Worm (Caenorhabditis elegans) whole organism, L1 larva: Measurements from ENCODE around the gene Y37H2A.1.
"Not testable (repeated sequence)": the region's sequence is repeated elsewhere in the genome, so short reads cannot be mapped to it uniquely, and the experiment has no call there.

Experiments
- C16A3.4 ChIP-seq: fragments of 150-350 bp; optimal IDR thresholded peaks from 2 replicates; lab custom pipeline; 2014; ENCODE audit warnings: missing biosample characterization, missing genetic modification characterization
- aha-1 ChIP-seq: fragments of 150-350 bp; optimal IDR thresholded peaks from 2 replicates; lab custom pipeline; 2014; ENCODE audit warnings: missing biosample characterization, missing genetic modification characterization
- aly-2 ChIP-seq: fragments of 150-350 bp; optimal IDR thresholded peaks from 2 replicates; lab custom pipeline; 2014; ENCODE audit warnings: missing biosample characterization, missing genetic modification characterization
- ama-1 ChIP-seq: fragments of 150-350 bp; optimal IDR thresholded peaks from 2 replicates; lab custom pipeline; 2014
- blmp-1 ChIP-seq: fragments of 150-350 bp; optimal IDR thresholded peaks from 2 replicates; lab custom pipeline; 2014; ENCODE audit warnings: missing biosample characterization, missing genetic modification characterization
- ceh-63 ChIP-seq: fragments of 200-800 bp; sonication (Bioruptor generic); optimal IDR thresholded peaks from 2 replicates; lab custom pipeline; 2018; ENCODE audit warnings: mild to moderate bottlenecking, missing genetic modification characterization, missing compliant biosample characterization
- ceh-82 ChIP-seq, 3 experiments: fragments of 150-350 bp in 1 of 3; sonication (generic microtip) in 2 of 3; optimal IDR thresholded peaks; 2 replicates each; lab custom pipeline; 2014 to 2017; ENCODE audit warnings: missing biosample characterization in 3 of 3, missing genetic modification characterization in 3 of 3
- ceh-88 ChIP-seq: fragments of 200-800 bp; sonication (Bioruptor generic); IDR thresholded peaks from 2 replicates; pipeline ENCODE4 v1.3.6; 2022; ENCODE audit warnings: missing genetic modification characterization, missing compliant biosample characterization
- ces-1 ChIP-seq: fragments of 150-350 bp; optimal IDR thresholded peaks from 2 replicates; lab custom pipeline; 2014; ENCODE audit warnings: missing biosample characterization, missing genetic modification reagents, missing genetic modification characterization
- dpl-1 ChIP-seq, 3 experiments: fragments of 150-350 bp in 2 of 3; sonication (generic microtip) in 1 of 3; optimal IDR thresholded peaks; 2 replicates each; lab custom pipeline; 2014 to 2017; ENCODE audit warnings: missing biosample characterization in 3 of 3, missing genetic modification characterization in 3 of 3, missing genetic modification reagents in 3 of 3
- efl-1 ChIP-seq, 4 experiments: fragments of 150-350 bp; optimal IDR thresholded peaks in 3 of 4; peaks in 1 of 4; 1 replicate in 1 of 4; 2 replicates in 3 of 4; lab custom pipeline; 2014; ENCODE audit warnings: missing biosample characterization in 2 of 4, missing genetic modification characterization in 2 of 4, missing genetic modification reagents in 2 of 4
- efl-3 ChIP-seq: fragments of 200-800 bp; sonication (Bioruptor generic); optimal IDR thresholded peaks from 2 replicates; lab custom pipeline; 2018; ENCODE audit warnings: mild to moderate bottlenecking, missing genetic modification characterization, missing compliant biosample characterization
- egl-13 ChIP-seq: sonication (generic microtip); optimal IDR thresholded peaks from 2 replicates; lab custom pipeline; 2016; ENCODE audit warnings: missing genotype, missing genetic modification reagents, missing genetic modification characterization, missing compliant biosample characterization
- egl-27 ChIP-seq, 2 experiments: fragments of 150-350 bp in 1 of 2; sonication (generic microtip); optimal IDR thresholded peaks; 3 replicates each; lab custom pipeline; 2017 to 2018; ENCODE audit warnings: missing biosample characterization in 2 of 2, missing genetic modification characterization in 2 of 2, missing genetic modification reagents in 2 of 2
- ets-5 ChIP-seq: fragments of 200-800 bp; sonication (Bioruptor generic); IDR thresholded peaks from 2 replicates; pipeline ENCODE4 v1.3.6; 2022; ENCODE audit warnings: missing genetic modification characterization, missing compliant biosample characterization
- fkh-10 ChIP-seq: sonication (generic microtip); optimal IDR thresholded peaks from 2 replicates; lab custom pipeline; 2017; ENCODE audit warnings: missing biosample characterization, missing genetic modification reagents, missing genetic modification characterization
- grh-1 ChIP-seq: fragments of 200-800 bp; sonication (Bioruptor generic); IDR thresholded peaks from 2 replicates; pipeline ENCODE4 v1.3.6; 2022; ENCODE audit warnings: missing genetic modification reagents, missing genetic modification characterization, missing compliant biosample characterization
- hpl-2 ChIP-seq: fragments of 150-350 bp; optimal IDR thresholded peaks from 2 replicates; lab custom pipeline; 2014; ENCODE audit warnings: missing biosample characterization, missing genetic modification reagents, missing genetic modification characterization
- irx-1 ChIP-seq: sonication (generic microtip); optimal IDR thresholded peaks from 2 replicates; lab custom pipeline; 2016; ENCODE audit warnings: missing genetic modification characterization, missing compliant biosample characterization
- jun-1 ChIP-seq: fragments of 150-350 bp; optimal IDR thresholded peaks from 2 replicates; lab custom pipeline; 2014; ENCODE audit warnings: missing biosample characterization, missing genetic modification reagents, missing genetic modification characterization
- lin-14 ChIP-seq: fragments of 200-800 bp; sonication (Bioruptor generic); optimal IDR thresholded peaks from 2 replicates; lab custom pipeline; 2018; ENCODE audit warnings: mild to moderate bottlenecking, missing genetic modification characterization, moderate library complexity, missing compliant biosample characterization
- lin-15B ChIP-seq: fragments of 150-350 bp; sonication (generic microtip); optimal IDR thresholded peaks from 3 replicates; lab custom pipeline; 2014; ENCODE audit warnings: missing biosample characterization, missing genetic modification characterization
- lin-39 ChIP-seq: fragments of 150-350 bp; optimal IDR thresholded peaks from 2 replicates; lab custom pipeline; 2014; ENCODE audit warnings: missing biosample characterization, missing genetic modification reagents, missing genetic modification characterization
- mdl-1 ChIP-seq, 2 experiments: fragments of 150-350 bp; optimal IDR thresholded peaks; 2 replicates each; lab custom pipeline; 2014 to 2017; ENCODE audit warnings: missing biosample characterization in 2 of 2, missing genetic modification characterization in 2 of 2, inconsistent platforms in 1 of 2
- nhr-12 ChIP-seq: sonication (generic microtip); optimal IDR thresholded peaks from 2 replicates; lab custom pipeline; 2017; ENCODE audit warnings: missing biosample characterization, missing genetic modification characterization
- nhr-19 ChIP-seq: fragments of 200-800 bp; sonication (Bioruptor generic); conservative IDR thresholded peaks from 2 replicates; pipeline ENCODE4 v1.3.6; 2022; ENCODE audit warnings: missing genetic modification characterization, missing compliant biosample characterization
- nhr-237 ChIP-seq: fragments of 150-350 bp; optimal IDR thresholded peaks from 2 replicates; lab custom pipeline; 2014; ENCODE audit warnings: missing biosample characterization, missing genetic modification characterization
- nhr-47 ChIP-seq: sonication (generic microtip); optimal IDR thresholded peaks from 2 replicates; lab custom pipeline; 2016; ENCODE audit warnings: mild to moderate bottlenecking, missing genetic modification characterization, moderate library complexity, missing compliant biosample characterization
- nhr-71 ChIP-seq: sonication (generic microtip); optimal IDR thresholded peaks from 2 replicates; lab custom pipeline; 2016; ENCODE audit warnings: mild to moderate bottlenecking, missing genetic modification characterization, moderate library complexity, missing compliant biosample characterization
- nhr-84 ChIP-seq: sonication (generic microtip); optimal IDR thresholded peaks from 2 replicates; lab custom pipeline; 2017; ENCODE audit warnings: missing biosample characterization, missing genetic modification characterization
- nhr-85 ChIP-seq: sonication (generic microtip); peaks from one replicate; lab custom pipeline; 2016; ENCODE audit warnings: missing genetic modification characterization, inconsistent platforms, missing compliant biosample characterization
- nhr-90 ChIP-seq: sonication (generic microtip); optimal IDR thresholded peaks from 2 replicates; lab custom pipeline; 2016; ENCODE audit warnings: mild to moderate bottlenecking, missing genetic modification characterization, missing compliant biosample characterization; ENCODE audit not compliant: poor library complexity
- pag-3 ChIP-seq: sonication (generic microtip); optimal IDR thresholded peaks from 2 replicates; lab custom pipeline; 2017; ENCODE audit warnings: missing genetic modification characterization, mild to moderate bottlenecking, missing compliant biosample characterization, antibody characterized with exemption, borderline replicate concordance; ENCODE audit not compliant: insufficient read depth
- rnt-1 ChIP-seq: sonication (generic microtip); optimal IDR thresholded peaks from 2 replicates; lab custom pipeline; 2016; ENCODE audit warnings: mild to moderate bottlenecking, missing genetic modification characterization, moderate library complexity, missing compliant biosample characterization
- skn-1 ChIP-seq: fragments of 150-350 bp; optimal IDR thresholded peaks from 2 replicates; lab custom pipeline; 2014; ENCODE audit warnings: missing biosample characterization, missing genetic modification characterization
- snpc-4 ChIP-seq: fragments of 150-350 bp; optimal IDR thresholded peaks from 2 replicates; lab custom pipeline; 2014; ENCODE audit warnings: missing biosample characterization, missing genetic modification characterization
- snu-23 ChIP-seq: sonication (generic microtip); optimal IDR thresholded peaks from 2 replicates; lab custom pipeline; 2016; ENCODE audit warnings: missing genetic modification characterization, missing compliant biosample characterization
- sox-4 ChIP-seq: sonication (generic microtip); optimal IDR thresholded peaks from 2 replicates; lab custom pipeline; 2016; ENCODE audit warnings: missing genetic modification characterization, missing compliant biosample characterization
- sptf-1 ChIP-seq: fragments of 150-350 bp; optimal IDR thresholded peaks from 2 replicates; lab custom pipeline; 2014; ENCODE audit warnings: missing biosample characterization, missing genetic modification characterization
- tbx-2 ChIP-seq: sonication (generic microtip); optimal IDR thresholded peaks from 2 replicates; lab custom pipeline; 2016; ENCODE audit warnings: missing genetic modification characterization, missing compliant biosample characterization
- unc-30 ChIP-seq: sonication (generic microtip); optimal IDR thresholded peaks from 2 replicates; lab custom pipeline; 2017; ENCODE audit warnings: missing biosample characterization, missing genetic modification characterization
- unc-98 ChIP-seq: fragments of 200-800 bp; sonication (Bioruptor generic); IDR thresholded peaks from 2 replicates; pipeline ENCODE4 v1.3.6; 2022; ENCODE audit warnings: missing genetic modification characterization, missing compliant biosample characterization
- zag-1 ChIP-seq: fragments of 150-350 bp; optimal IDR thresholded peaks from 2 replicates; lab custom pipeline; 2014; ENCODE audit warnings: missing biosample characterization, missing genetic modification characterization
- ztf-11 ChIP-seq, 2 experiments: sonication (generic microtip); optimal IDR thresholded peaks; 2 replicates each; lab custom pipeline; 2016 to 2017; ENCODE audit warnings: missing genetic modification characterization in 2 of 2, missing biosample characterization in 1 of 2, missing compliant biosample characterization in 1 of 2

Y37H2A.1 gene

ce11 chrV:18106055-18106454, 2.0 kb upstream of the Y37H2A.1 start:
- TF ChIP-seq ceh-63 (GFP tag; lab: Kevin White, UChicago) (no peak), unc-98 (GFP tag; lab: Robert Waterston, UW) (no peak), pag-3 (tag; lab: Kevin White, UChicago) (no peak), tbx-2 (tag; lab: Kevin White, UChicago) (no peak), zag-1 (tag; lab: Kevin White, UChicago) (no peak), grh-1 (GFP tag; lab: Robert Waterston, UW) (no peak), ets-5 (GFP tag; lab: Robert Waterston, UW) (no peak), hpl-2 (GFP tag; lab: Kevin White, UChicago) (no peak), blmp-1 (tag; lab: Kevin White, UChicago) (no peak), skn-1 (tag; lab: Kevin White, UChicago) (no peak), nhr-19 (GFP tag; lab: Robert Waterston, UW) (no peak)

ce11 chrV:18109449-18109848, 1.4 kb downstream of the Y37H2A.1 start:
- no peak for TF ChIP-seq fkh-10
- no peak for TF ChIP-seq nhr-237 (tag; lab: Kevin White, UChicago)
- no peak for TF ChIP-seq ceh-82 (tag; optimal IDR thresholded peaks at IDR 0.05; lab: Kevin White, UChicago)
- no peak for TF ChIP-seq zag-1 (tag; lab: Kevin White, UChicago)
- TF ChIP-seq rnt-1 (tag; lab: Kevin White, UChicago) = no peak
- no peak for TF ChIP-seq unc-30 (tag; lab: Kevin White, UChicago)
- TF ChIP-seq sox-4 (tag; lab: Kevin White, UChicago) = no peak
- TF ChIP-seq ama-1 (lab: Kevin White, UChicago) = no peak
- no peak for TF ChIP-seq snu-23 (GFP tag; lab: Kevin White, UChicago)
- no peak for TF ChIP-seq jun-1 (tag; lab: Kevin White, UChicago)
- no peak for TF ChIP-seq nhr-12 (tag; lab: Kevin White, UChicago)
- no peak for TF ChIP-seq aha-1 (tag; lab: Kevin White, UChicago)
- TF ChIP-seq efl-3 (GFP tag; lab: Kevin White, UChicago) = no peak
- TF ChIP-seq egl-27 (tag; optimal IDR thresholded peaks at IDR 0.05; lab: Kevin White, UChicago) = no peak
- no peak for TF ChIP-seq nhr-84
- TF ChIP-seq nhr-71 (tag; lab: Kevin White, UChicago) = no peak
- no peak for TF ChIP-seq sptf-1 (tag; lab: Kevin White, UChicago)

- TF ChIP-seq dpl-1 (GFP tag; optimal IDR thresholded peaks at IDR 0.05; lab: Kevin White, UChicago) (peak in 1 of 3 experiments; percentile 9), efl-1 (GFP tag; optimal IDR thresholded peaks at IDR 0.05 in 1 of 2; lab: Kevin White, UChicago) (peak in 1 of 2 experiments; percentile 35)
- TF ChIP-seq efl-1 (optimal IDR thresholded peaks at IDR 0.05; lab: Kevin White, UChicago) = not testable (repeated sequence)
These were observed 7.0 kb downstream of the Y37H2A.1 start for ce11 chrV:18115054-18115453.

ce11 chrV:18123639-18124038, 15.6 kb downstream of the Y37H2A.1 start, which contains the start of gene fbxa-107:
Gene fbxa-107, plus strand, starts transcription at chrV:18123939.
- TF ChIP-seq nhr-47 (tag; lab: Kevin White, UChicago) (no peak), efl-1 (optimal IDR thresholded peaks at IDR 0.05; lab: Kevin White, UChicago) (no peak), efl-1 (GFP tag; optimal IDR thresholded peaks at IDR 0.05 in 1 of 2; lab: Kevin White, UChicago) (no peak), ztf-11 (tag; optimal IDR thresholded peaks at IDR 0.05; lab: Kevin White, UChicago) (no peak), ces-1 (GFP tag; lab: Kevin White, UChicago) (no peak), lin-14 (GFP tag; lab: Kevin White, UChicago) (no peak), egl-13 (tag; lab: Kevin White, UChicago) (no peak), ceh-88 (GFP tag; lab: Robert Waterston, UW) (no peak), efl-3 (GFP tag; lab: Kevin White, UChicago) (no peak), unc-98 (GFP tag; lab: Robert Waterston, UW) (no peak), lin-39 (no peak), nhr-85 (tag; lab: Kevin White, UChicago) (no peak), lin-15B (tag; lab: Kevin White, UChicago) (no peak), mdl-1 (tag; optimal IDR thresholded peaks at IDR 0.05; lab: Kevin White, UChicago) (no peak), C16A3.4 (no peak), irx-1 (tag; lab: Kevin White, UChicago) (no peak), nhr-90 (no peak), snpc-4 (tag; lab: Kevin White, UChicago) (no peak), aly-2 (tag; lab: Kevin White, UChicago) (no peak)
